Fruit fly (Drosophila melanogaster) whole organism, embryonic: ENCODE measurements around the gene Fas2.

Experiments
- CG10267 ChIP-seq: fragments of 200-800 bp; sonication (Bioruptor generic); optimal IDR thresholded peaks from 2 replicates; lab custom pipeline; 2018; ENCODE audit warnings: missing biosample characterization, mild to moderate bottlenecking, missing genetic modification characterization, moderate library complexity
- CG10462 ChIP-seq: fragments of 200-800 bp; sonication (Bioruptor generic); optimal IDR thresholded peaks from 2 replicates; lab custom pipeline; 2016; ENCODE audit warnings: missing biosample characterization, missing genetic modification characterization
- CG10959 ChIP-seq: fragments of 200-800 bp; sonication (Bioruptor generic); IDR thresholded peaks from 2 replicates; pipeline ENCODE4 v1.3.6; 2022; ENCODE audit warnings: missing biosample characterization, missing genetic modification characterization
- CG12071 ChIP-seq: fragments of 200-800 bp; sonication (Bioruptor generic); optimal IDR thresholded peaks from 3 replicates; lab custom pipeline; 2018; ENCODE audit warnings: missing biosample characterization, mild to moderate bottlenecking, missing genetic modification characterization
- CG12104 ChIP-seq: fragments of 200-800 bp; sonication (Bioruptor generic); optimal IDR thresholded peaks from 3 replicates; lab custom pipeline; 2016; ENCODE audit warnings: missing biosample characterization, missing genetic modification characterization
- CG12219 ChIP-seq: fragments of 200-800 bp; sonication (Bioruptor generic); optimal IDR thresholded peaks from 3 replicates; lab custom pipeline; 2018; ENCODE audit warnings: missing biosample characterization, mild to moderate bottlenecking, missing genetic modification characterization
- CG13624 ChIP-seq: fragments of 200-800 bp; sonication (Bioruptor generic); optimal IDR thresholded peaks from 2 replicates; lab custom pipeline; 2016; ENCODE audit warnings: missing biosample characterization, missing genetic modification characterization
- CG15011 ChIP-seq: fragments of 200-800 bp; sonication (Bioruptor generic); optimal IDR thresholded peaks from 3 replicates; lab custom pipeline; 2018; ENCODE audit warnings: missing biosample characterization, mild to moderate bottlenecking, missing genetic modification characterization
- CG15514 ChIP-seq: fragments of 200-800 bp; sonication (Bioruptor generic); optimal IDR thresholded peaks from 3 replicates; lab custom pipeline; 2017; ENCODE audit warnings: missing biosample characterization, missing genetic modification characterization, mild to moderate bottlenecking, moderate library complexity, missing genetic modification reagents
- CG17361 ChIP-seq: fragments of 200-800 bp; sonication (Bioruptor generic); IDR thresholded peaks from 3 replicates; pipeline ENCODE4 v1.3.6; 2022; ENCODE audit warnings: missing biosample characterization, missing genetic modification characterization
- CG18476 ChIP-seq: fragments of 200-800 bp; sonication (Bioruptor generic); optimal IDR thresholded peaks from 2 replicates; lab custom pipeline; 2016; ENCODE audit warnings: missing biosample characterization, mild to moderate bottlenecking, missing genetic modification characterization
- CG2202 ChIP-seq: fragments of 200-800 bp; sonication (Bioruptor generic); optimal IDR thresholded peaks from 2 replicates; lab custom pipeline; 2018; ENCODE audit warnings: missing biosample characterization, mild to moderate bottlenecking, missing genetic modification characterization
- CG34376 ChIP-seq: fragments of 200-800 bp; sonication (Bioruptor generic); optimal IDR thresholded peaks from 2 replicates; lab custom pipeline; 2018; ENCODE audit warnings: missing biosample characterization, mild to moderate bottlenecking, missing genetic modification characterization
- CG3847 ChIP-seq: fragments of 200-800 bp; sonication (Bioruptor generic); IDR thresholded peaks from 2 replicates; pipeline ENCODE4 v1.3.6; 2022; ENCODE audit warnings: missing biosample characterization, missing genetic modification characterization
- CG6254 ChIP-seq: fragments of 200-800 bp; sonication (Bioruptor generic); optimal IDR thresholded peaks from 3 replicates; lab custom pipeline; 2017; ENCODE audit warnings: mild to moderate bottlenecking, missing biosample characterization, missing genetic modification reagents, missing genetic modification characterization
- CG6765 ChIP-seq: fragments of 200-800 bp; sonication (Bioruptor generic); optimal IDR thresholded peaks from 3 replicates; lab custom pipeline; 2017; ENCODE audit warnings: missing biosample characterization, mild to moderate bottlenecking, missing genetic modification characterization
- CG8281 ChIP-seq: fragments of 200-800 bp; sonication (Bioruptor generic); optimal IDR thresholded peaks from 2 replicates; lab custom pipeline; 2018; ENCODE audit warnings: missing biosample characterization, mild to moderate bottlenecking, missing genetic modification characterization, moderate library complexity
- CG8478 ChIP-seq: fragments of >200 bp; optimal IDR thresholded peaks from 2 replicates; lab custom pipeline; 2018
- CG9727 ChIP-seq: fragments of 200-800 bp; sonication (Bioruptor generic); optimal IDR thresholded peaks from 3 replicates; lab custom pipeline; 2017; ENCODE audit warnings: missing biosample characterization, mild to moderate bottlenecking, missing genetic modification characterization
- CG9876 ChIP-seq: fragments of 200-800 bp; sonication (Bioruptor generic); optimal IDR thresholded peaks from 2 replicates; lab custom pipeline; 2016; ENCODE audit warnings: missing biosample characterization, missing genetic modification characterization
- CoRest ChIP-seq: fragments of 200-800 bp; sonication (Bioruptor generic); optimal IDR thresholded peaks from 3 replicates; lab custom pipeline; 2018; ENCODE audit warnings: missing biosample characterization, mild to moderate bottlenecking, missing genetic modification characterization, moderate library complexity
- Deaf1 ChIP-seq: fragments of 200-800 bp; optimal IDR thresholded peaks from 3 replicates; lab custom pipeline; 2019; ENCODE audit warnings: missing biosample characterization, mild to moderate bottlenecking, missing genetic modification characterization, moderate library complexity
- Dip3 ChIP-seq: fragments of 200-800 bp; sonication (Bioruptor generic); optimal IDR thresholded peaks from 3 replicates; lab custom pipeline; 2016; ENCODE audit warnings: missing biosample characterization, missing genetic modification characterization
- Dll ChIP-seq: fragments of 200-800 bp; sonication (Bioruptor generic); IDR thresholded peaks from 4 replicates; pipeline ENCODE4 v1.3.6; 2022; ENCODE audit warnings: missing biosample characterization, missing genetic modification characterization; ENCODE audit not compliant: partially characterized antibody
- Gug ChIP-seq: fragments of 200-800 bp; sonication (Bioruptor generic); IDR thresholded peaks from 4 replicates; pipeline ENCODE4 v1.3.6; 2022; ENCODE audit warnings: missing biosample characterization, missing genetic modification characterization
- HLH4C ChIP-seq: fragments of 200-800 bp; sonication (Bioruptor generic); IDR thresholded peaks from 3 replicates; pipeline ENCODE4 v1.3.6; 2022; ENCODE audit warnings: missing biosample characterization, missing genetic modification characterization; ENCODE audit not compliant: partially characterized antibody
- HmgZ ChIP-seq: fragments of 200-800 bp; sonication (Bioruptor generic); optimal IDR thresholded peaks from 2 replicates; lab custom pipeline; 2018; ENCODE audit warnings: missing biosample characterization, mild to moderate bottlenecking, missing genetic modification characterization
- Hr51 ChIP-seq, 2 experiments: fragments of 200-800 bp; sonication (Bioruptor generic); optimal IDR thresholded peaks; 2 replicates in 1 of 2; 3 replicates in 1 of 2; lab custom pipeline; 2016 to 2018; ENCODE audit warnings: missing biosample characterization in 2 of 2, missing genetic modification characterization in 2 of 2, mild to moderate bottlenecking in 1 of 2, moderate library complexity in 1 of 2
- Mad ChIP-seq: fragments of 200-800 bp; sonication (Bioruptor generic); optimal IDR thresholded peaks from 2 replicates; lab custom pipeline; 2016; ENCODE audit warnings: missing biosample characterization, missing genetic modification characterization
- Opbp ChIP-seq: fragments of 200-800 bp; sonication (Bioruptor generic); IDR thresholded peaks from 3 replicates; pipeline ENCODE4 v1.3.6; 2022; ENCODE audit warnings: missing biosample characterization, missing genetic modification characterization; ENCODE audit not compliant: partially characterized antibody
- Stat92E ChIP-seq, 3 experiments: fragments of >200 bp in 2 of 3; fragments of 200-800 bp in 1 of 3; sonication (Bioruptor generic) in 1 of 3; optimal IDR thresholded peaks; 2 replicates each; lab custom pipeline; 2017 to 2019; ENCODE audit warnings: missing biosample characterization in 3 of 3, missing genetic modification characterization in 3 of 3, mild to moderate bottlenecking in 1 of 3, moderate library complexity in 1 of 3
- Xrp1 ChIP-seq: fragments of 200-800 bp; sonication (Bioruptor generic); IDR thresholded peaks from 2 replicates; pipeline ENCODE4 v1.3.6; 2022; ENCODE audit warnings: missing biosample characterization, missing genetic modification characterization
- ac ChIP-seq: fragments of 200-800 bp; sonication (Bioruptor generic); optimal IDR thresholded peaks from 3 replicates; lab custom pipeline; 2017; ENCODE audit warnings: missing biosample characterization, mild to moderate bottlenecking, missing genetic modification characterization
- bab2 ChIP-seq: fragments of 200-800 bp; sonication (Bioruptor generic); optimal IDR thresholded peaks from 2 replicates; lab custom pipeline; 2016; ENCODE audit warnings: missing biosample characterization, missing genetic modification characterization
- dmrt11E ChIP-seq: fragments of 200-800 bp; sonication (Bioruptor generic); optimal IDR thresholded peaks from 3 replicates; lab custom pipeline; 2018; ENCODE audit warnings: missing biosample characterization, mild to moderate bottlenecking, missing genetic modification characterization, moderate library complexity
- esg ChIP-seq: fragments of 200-800 bp; sonication (Bioruptor generic); conservative IDR thresholded peaks from 2 replicates; pipeline ENCODE4 v1.3.6; 2022; ENCODE audit warnings: missing biosample characterization, missing genetic modification characterization
- gcm ChIP-seq: fragments of 200-800 bp; sonication (Bioruptor generic); optimal IDR thresholded peaks from 2 replicates; lab custom pipeline; 2019; ENCODE audit warnings: missing biosample characterization, mild to moderate bottlenecking, missing genetic modification characterization, moderate library complexity
- gem ChIP-seq: fragments of 200-800 bp; sonication (Bioruptor generic); optimal IDR thresholded peaks from 2 replicates; lab custom pipeline; 2019; ENCODE audit warnings: missing biosample characterization, mild to moderate bottlenecking, missing genetic modification characterization, moderate library complexity
- grn ChIP-seq: fragments of 200-800 bp; sonication (Bioruptor generic); optimal IDR thresholded peaks from 3 replicates; lab custom pipeline; 2017; ENCODE audit warnings: missing biosample characterization, missing genetic modification characterization
- gsb-n ChIP-seq: fragments of 200-800 bp; sonication (Bioruptor generic); optimal IDR thresholded peaks from 3 replicates; lab custom pipeline; 2018; ENCODE audit warnings: missing biosample characterization, mild to moderate bottlenecking, missing genetic modification characterization
- inv ChIP-seq: fragments of 200-800 bp; sonication (Bioruptor generic); IDR thresholded peaks from 2 replicates; pipeline ENCODE4 v1.3.6; 2022; ENCODE audit warnings: missing biosample characterization, missing genetic modification characterization; ENCODE audit not compliant: partially characterized antibody
- lmd ChIP-seq: fragments of 200-800 bp; sonication (Bioruptor generic); IDR thresholded peaks from 2 replicates; pipeline ENCODE4 v1.3.6; 2022; ENCODE audit warnings: missing biosample characterization, missing genetic modification characterization
- sd ChIP-seq: fragments of 200-800 bp; sonication (Bioruptor generic); optimal IDR thresholded peaks from 3 replicates; lab custom pipeline; 2018; ENCODE audit warnings: missing biosample characterization, mild to moderate bottlenecking, missing genetic modification characterization, moderate library complexity
- seq ChIP-seq: fragments of 200-800 bp; sonication (Bioruptor generic); IDR thresholded peaks from 2 replicates; pipeline ENCODE4 v1.3.6; 2022; ENCODE audit warnings: missing biosample characterization, missing genetic modification characterization
- sqz ChIP-seq: fragments of 200-800 bp; sonication (Bioruptor generic); optimal IDR thresholded peaks from 3 replicates; lab custom pipeline; 2018; ENCODE audit warnings: missing biosample characterization, mild to moderate bottlenecking, missing genetic modification characterization
- tgo ChIP-seq: fragments of 200-800 bp; sonication (Bioruptor generic); IDR thresholded peaks from 3 replicates; pipeline ENCODE4 v1.3.6; 2022; ENCODE audit warnings: missing biosample characterization, missing genetic modification characterization
- tll ChIP-seq, 2 experiments: fragments of 200-800 bp in 1 of 2; fragments of >200 bp in 1 of 2; sonication (Bioruptor generic) in 1 of 2; optimal IDR thresholded peaks; 2 replicates each; lab custom pipeline; 2017 to 2019; ENCODE audit warnings: missing biosample characterization in 2 of 2, missing genetic modification characterization in 2 of 2, mild to moderate bottlenecking in 1 of 2, moderate library complexity in 1 of 2
- tup ChIP-seq: fragments of 200-800 bp; sonication (Bioruptor generic); optimal IDR thresholded peaks from 2 replicates; lab custom pipeline; 2016; ENCODE audit warnings: missing biosample characterization, mild to moderate bottlenecking, missing genetic modification characterization, moderate library complexity
- zfh2 ChIP-seq: fragments of 200-800 bp; sonication (Bioruptor generic); optimal IDR thresholded peaks from 2 replicates; lab custom pipeline; 2016; ENCODE audit warnings: missing biosample characterization, missing genetic modification characterization

The Fas2 gene

DNA sequence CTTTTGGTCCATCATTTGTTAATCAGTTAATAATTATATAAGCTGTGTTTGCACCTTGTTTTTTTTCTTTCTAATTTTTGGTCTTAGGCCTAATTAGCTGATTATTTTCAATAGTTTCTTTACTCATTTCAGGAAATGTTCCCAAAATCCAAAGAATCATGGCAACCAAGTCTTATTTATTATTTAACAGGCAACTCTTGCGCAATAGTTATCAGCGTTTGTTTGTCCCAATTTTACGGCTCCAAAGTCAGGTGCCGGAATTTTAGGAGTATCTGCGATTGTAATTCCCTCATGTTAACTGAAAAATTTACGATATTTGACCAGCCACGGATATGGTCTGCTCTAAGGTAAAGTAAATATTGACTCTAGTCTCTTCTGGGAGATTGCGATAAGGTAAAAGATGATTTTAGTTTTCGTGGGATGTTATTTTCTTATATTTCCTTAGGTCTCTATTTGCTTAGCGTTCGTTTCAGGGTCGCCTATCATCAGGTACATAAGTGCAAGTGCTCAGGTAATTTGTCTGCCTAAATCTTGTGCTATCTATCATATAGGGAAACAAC, 3.6 kb downstream of the Fas2 start (continued):
- no peak for TF ChIP-seq tgo
- TF ChIP-seq Dll (GFP tag; lab: Robert Waterston, UW) = no peak
- peak; percentile 63 for TF ChIP-seq sd (tag; lab: Kevin White, UChicago)
- TF ChIP-seq CoRest (tag; lab: Kevin White, UChicago) = no peak
- TF ChIP-seq CG18476 (GFP tag; lab: Kevin White, UChicago) = peak; percentile 19
- peak; percentile 55 for TF ChIP-seq Xrp1 (GFP tag; lab: Robert Waterston, UW)
- no peak for TF ChIP-seq CG13624 (GFP tag; lab: Kevin White, UChicago)
- TF ChIP-seq seq (GFP tag; lab: Robert Waterston, UW) = 0 out of 2 replicates have a peak, but pooled peaks have one; percentile 12
- peak; percentile 15 for TF ChIP-seq CG8281
- TF ChIP-seq tup (GFP tag; lab: Kevin White, UChicago) = peak; percentile 41
- TF ChIP-seq tll (GFP tag; optimal IDR thresholded peaks at IDR 0.05; lab: Kevin White, UChicago) = peak in 1 of 2 experiments; percentile 84
- TF ChIP-seq CG2202 (tag; lab: Kevin White, UChicago) = peak; percentile 49
- peak; percentile 49 for TF ChIP-seq gem
- peak; percentile 37 for TF ChIP-seq CG34376 (GFP tag; lab: Kevin White, UChicago)
- TF ChIP-seq Deaf1 (tag; lab: Kevin White, UChicago) = no peak
- TF ChIP-seq HmgZ (tag; lab: Kevin White, UChicago) = peak; percentile 35
- no peak for TF ChIP-seq CG10959 (GFP tag; lab: Robert Waterston, UW)
- no peak for TF ChIP-seq Gug
- TF ChIP-seq CG9727 (GFP tag; lab: Kevin White, UChicago) = peak; percentile 56
- peak; percentile 16 for TF ChIP-seq bab2 (GFP tag; lab: Kevin White, UChicago)
- no peak for TF ChIP-seq HLH4C (GFP tag; lab: Robert Waterston, UW)
- TF ChIP-seq Opbp (GFP tag; lab: Robert Waterston, UW) = no peak
- no peak for TF ChIP-seq Mad (GFP tag; lab: Kevin White, UChicago)
- no peak for TF ChIP-seq lmd
- TF ChIP-seq CG10462 (GFP tag; lab: Kevin White, UChicago) = no peak
- no peak for TF ChIP-seq CG3847 (GFP tag; lab: Robert Waterston, UW)
- TF ChIP-seq CG6765 (GFP tag; lab: Kevin White, UChicago) = peak; percentile 14
- TF ChIP-seq esg (GFP tag; lab: Robert Waterston, UW) = no peak
- no peak for TF ChIP-seq CG8478 (lab: Kevin White, UChicago)
- TF ChIP-seq gsb-n = peak; percentile 25
- TF ChIP-seq CG15011 = peak; percentile 46
- TF ChIP-seq zfh2 (GFP tag; lab: Kevin White, UChicago) = no peak
- no peak for TF ChIP-seq inv (GFP tag; lab: Robert Waterston, UW)
- peak; percentile 58 for TF ChIP-seq CG15514
- TF ChIP-seq CG10267 (tag; lab: Kevin White, UChicago) = peak; percentile 12
- 0 out of 3 replicates have a peak, but pooled peaks have one; percentile 27 for TF ChIP-seq CG17361 (GFP tag; lab: Robert Waterston, UW)
- peak; percentile 59 for TF ChIP-seq sqz (GFP tag; lab: Kevin White, UChicago)
- TF ChIP-seq Dip3 = no peak
- TF ChIP-seq grn (GFP tag; lab: Kevin White, UChicago) = peak; percentile 72
- peak; percentile 46 for TF ChIP-seq gcm (GFP tag; lab: Kevin White, UChicago)
- peak; percentile 58 for TF ChIP-seq CG12071 (GFP tag; lab: Kevin White, UChicago)
- TF ChIP-seq CG12219 (GFP tag; lab: Kevin White, UChicago) = peak; percentile 15
- no peak for TF ChIP-seq CG9876
- TF ChIP-seq CG6254 (GFP tag; lab: Kevin White, UChicago) = peak; percentile 16
- peak; percentile 45 for TF ChIP-seq dmrt11E (tag; lab: Kevin White, UChicago)
- TF ChIP-seq Hr51 (GFP tag; optimal IDR thresholded peaks at IDR 0.05; lab: Kevin White, UChicago) = peak; percentile 15 to 25
- TF ChIP-seq Stat92E (GFP tag; optimal IDR thresholded peaks at IDR 0.05; lab: Kevin White, UChicago) = no peak
- TF ChIP-seq ac (GFP tag; lab: Kevin White, UChicago) = peak; percentile 51
- TF ChIP-seq CG12104 (GFP tag; lab: Kevin White, UChicago) = peak; percentile 34
